Worm (Caenorhabditis elegans) whole organism, midembryonic: Measurements from ENCODE around the gene gmap-2.

ENCODE experiments used
- T22C8.4 ChIP-seq: fragments of 200-800 bp; sonication (Bioruptor generic); IDR thresholded peaks from 2 replicates; pipeline ENCODE4 v1.3.6; 2022; ENCODE audit warnings: missing genetic modification characterization, missing compliant biosample characterization
- cog-1 ChIP-seq: sonication (generic microtip); optimal IDR thresholded peaks from 2 replicates; lab custom pipeline; 2016; ENCODE audit warnings: missing genetic modification characterization, missing compliant biosample characterization
- flt-1 ChIP-seq: fragments of 200-800 bp; sonication (Bioruptor generic); IDR thresholded peaks from 2 replicates; pipeline ENCODE4 v1.3.6; 2022; ENCODE audit warnings: missing genetic modification characterization, missing compliant biosample characterization
- klf-2 ChIP-seq: fragments of 200-800 bp; sonication (Bioruptor generic); conservative IDR thresholded peaks from 2 replicates; pipeline ENCODE4 v1.3.6; 2022; ENCODE audit warnings: missing genetic modification reagents, missing genetic modification characterization, missing compliant biosample characterization
- med-1 ChIP-seq: sonication (generic microtip); optimal IDR thresholded peaks from 2 replicates; lab custom pipeline; 2017; ENCODE audit warnings: missing genetic modification characterization, mild to moderate bottlenecking, missing compliant biosample characterization, antibody characterized with exemption, missing genetic modification reagents; ENCODE audit not compliant: insufficient read depth
- ref-1 ChIP-seq: fragments of 200-800 bp; sonication (Bioruptor generic); conservative IDR thresholded peaks from 2 replicates; pipeline ENCODE4 v1.3.6; 2022; ENCODE audit warnings: missing genetic modification reagents, missing genetic modification characterization, missing compliant biosample characterization
- tab-1 ChIP-seq: fragments of 200-800 bp; sonication (Bioruptor generic); IDR thresholded peaks from 2 replicates; pipeline ENCODE4 v1.3.6; 2022; ENCODE audit warnings: missing genetic modification characterization, missing compliant biosample characterization
- ztf-23 ChIP-seq: fragments of 200-800 bp; sonication (Bioruptor generic); IDR thresholded peaks from 2 replicates; pipeline ENCODE4 v1.3.6; 2022; ENCODE audit warnings: missing genetic modification reagents, missing genetic modification characterization, missing compliant biosample characterization
- ztf-29 ChIP-seq: fragments of 200-800 bp; sonication (Bioruptor generic); IDR thresholded peaks from 2 replicates; pipeline ENCODE4 v1.3.6; 2022; ENCODE audit warnings: missing genetic modification reagents, missing genetic modification characterization, missing compliant biosample characterization

Gene gmap-2

ce11 chrX:12912435-12912834 is 30.6 kb downstream of the gmap-2 start:
- TF ChIP-seq ztf-23 (no peak), klf-2 (GFP tag; lab: Robert Waterston, UW) (no peak), ztf-29 (GFP tag; lab: Robert Waterston, UW) (no peak), ref-1 (no peak), cog-1 (no peak), tab-1 (GFP tag; lab: Robert Waterston, UW) (no peak), med-1 (GFP tag; lab: Kevin White, UChicago) (no peak), flt-1 (GFP tag; lab: Robert Waterston, UW) (no peak)

DNA sequence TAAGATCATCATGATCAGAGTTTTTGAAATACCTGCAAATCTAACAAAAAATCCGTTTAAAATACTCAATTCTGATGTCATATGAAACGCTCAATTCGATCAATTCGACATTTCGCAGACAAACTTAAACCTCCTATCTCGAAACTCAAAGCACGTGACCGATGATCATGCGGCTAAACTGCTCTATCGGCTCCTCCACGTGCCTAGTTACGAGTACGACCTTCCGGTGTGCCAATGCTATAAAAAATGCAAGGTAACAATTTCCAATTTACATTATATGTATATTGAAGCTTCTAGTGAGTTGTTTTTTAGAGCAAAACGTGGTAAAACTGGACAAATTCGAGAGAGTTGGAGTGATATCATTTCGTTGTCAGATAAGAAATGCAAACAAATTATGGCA is 31.8 kb downstream of the gmap-2 start:
- TF ChIP-seq klf-2 (GFP tag; lab: Robert Waterston, UW), result no peak
- TF ChIP-seq ztf-29 (GFP tag; lab: Robert Waterston, UW), result no peak
- TF ChIP-seq T22C8.4 (GFP tag; lab: Robert Waterston, UW), result no peak
- TF ChIP-seq flt-1 (GFP tag; lab: Robert Waterston, UW), result no peak
- no peak for TF ChIP-seq med-1 (GFP tag; lab: Kevin White, UChicago)
- TF ChIP-seq cog-1, result no peak
- no peak for TF ChIP-seq tab-1 (GFP tag; lab: Robert Waterston, UW)
- no peak for TF ChIP-seq ztf-23
- no peak for TF ChIP-seq ref-1

ce11 chrX:12909910-12910309 is 33.2 kb downstream of the gmap-2 start:
- no peak for TF ChIP-seq T22C8.4 (GFP tag; lab: Robert Waterston, UW)
- TF ChIP-seq cog-1, result no peak
- TF ChIP-seq tab-1 (GFP tag; lab: Robert Waterston, UW), result no peak
- no peak for TF ChIP-seq klf-2 (GFP tag; lab: Robert Waterston, UW)
- no peak for TF ChIP-seq ztf-23
- TF ChIP-seq ztf-29 (GFP tag; lab: Robert Waterston, UW), result no peak
- no peak for TF ChIP-seq ref-1
- TF ChIP-seq flt-1 (GFP tag; lab: Robert Waterston, UW), result no peak
- no peak for TF ChIP-seq med-1 (GFP tag; lab: Kevin White, UChicago)

ce11 chrX:12908715-12909114 is 34.4 kb downstream of the gmap-2 start:
- TF ChIP-seq ztf-23 (no peak), ztf-29 (GFP tag; lab: Robert Waterston, UW) (no peak), tab-1 (GFP tag; lab: Robert Waterston, UW) (no peak), cog-1 (no peak), ref-1 (no peak), klf-2 (GFP tag; lab: Robert Waterston, UW) (no peak), med-1 (GFP tag; lab: Kevin White, UChicago) (no peak), flt-1 (GFP tag; lab: Robert Waterston, UW) (no peak), T22C8.4 (GFP tag; lab: Robert Waterston, UW) (no peak)

DNA sequence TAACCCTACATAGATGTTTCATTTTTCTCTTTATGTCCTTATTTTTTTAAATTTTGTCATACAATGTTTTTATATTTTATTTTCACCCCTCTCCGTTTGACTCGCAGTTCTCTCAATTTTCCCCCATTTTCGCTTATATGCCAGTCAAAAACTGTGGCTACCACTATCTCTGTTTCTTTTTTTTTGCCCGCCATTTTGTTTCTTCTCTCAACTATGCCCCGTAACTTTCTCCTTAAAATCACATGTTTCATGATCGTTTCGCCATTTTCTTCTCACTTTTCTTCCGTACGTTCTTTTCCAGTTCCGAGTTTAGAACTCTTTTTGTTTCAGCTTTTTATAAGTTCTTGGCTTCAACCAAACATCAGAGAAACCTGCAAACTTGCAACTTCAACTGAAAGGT is 35.6 kb downstream of the gmap-2 start, which contains the start of gene pqn-18:
pqn-18 (plus strand) TSS at position 331 of the 400 bp plus-strand sequence.
- TF ChIP-seq ref-1, result no peak
- no peak for TF ChIP-seq flt-1 (GFP tag; lab: Robert Waterston, UW)

DNA sequence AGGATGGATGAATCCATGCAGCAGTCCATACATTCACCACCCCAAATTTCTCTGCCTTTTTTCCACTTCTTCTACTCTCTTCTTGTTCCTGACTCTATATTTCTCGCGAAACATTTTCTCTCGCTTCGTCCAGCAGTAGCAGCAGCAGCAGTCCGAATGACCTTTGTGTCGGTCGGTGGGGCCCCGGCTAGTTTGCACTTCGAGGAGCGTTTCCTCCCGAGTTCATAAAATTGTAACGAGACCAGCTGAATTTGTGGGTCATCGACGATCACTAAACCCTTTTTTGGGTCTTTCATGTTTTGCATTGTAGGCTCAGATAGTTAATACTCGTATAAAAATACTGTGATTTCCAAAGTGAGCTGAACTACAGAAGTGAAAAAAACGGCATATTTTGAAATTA is 39.3 kb downstream of the gmap-2 start:
- TF ChIP-seq tab-1 (GFP tag; lab: Robert Waterston, UW) (no peak), ztf-29 (GFP tag; lab: Robert Waterston, UW) (no peak), flt-1 (GFP tag; lab: Robert Waterston, UW) (no peak), cog-1 (no peak), klf-2 (GFP tag; lab: Robert Waterston, UW) (no peak), med-1 (GFP tag; lab: Kevin White, UChicago) (no peak), ztf-23 (no peak), ref-1 (no peak), T22C8.4 (GFP tag; lab: Robert Waterston, UW) (no peak)

DNA sequence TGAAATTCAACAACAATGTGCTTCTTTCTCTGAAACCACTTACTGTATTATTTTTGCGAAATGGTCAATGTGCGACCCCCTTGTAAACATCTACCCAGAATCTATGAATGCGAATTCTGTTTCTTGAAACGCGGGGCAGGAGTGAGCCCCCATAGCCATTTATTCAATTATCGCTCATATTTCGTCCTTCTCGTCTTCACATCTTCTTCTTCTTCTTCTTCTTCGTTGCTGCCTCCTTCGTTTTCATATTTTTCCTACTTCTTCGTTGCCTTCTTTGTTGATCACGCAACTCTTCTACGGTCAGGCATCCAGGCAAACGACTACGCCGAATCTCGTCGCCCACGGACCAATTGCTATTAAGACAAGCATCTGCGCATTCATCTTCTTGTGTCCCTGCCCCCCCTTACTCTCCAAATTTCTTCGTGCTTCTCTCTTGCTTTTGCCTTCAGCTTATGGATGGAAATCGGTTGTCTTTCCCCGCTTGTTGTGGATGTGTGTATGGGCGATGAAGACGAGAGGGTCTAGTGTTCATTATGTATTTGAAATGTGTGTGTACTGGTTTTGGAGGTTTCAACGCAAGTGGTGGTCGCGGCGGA is 40.9 kb downstream of the gmap-2 start:
- TF ChIP-seq med-1 (GFP tag; lab: Kevin White, UChicago) (no peak), ref-1 (no peak)

DNA sequence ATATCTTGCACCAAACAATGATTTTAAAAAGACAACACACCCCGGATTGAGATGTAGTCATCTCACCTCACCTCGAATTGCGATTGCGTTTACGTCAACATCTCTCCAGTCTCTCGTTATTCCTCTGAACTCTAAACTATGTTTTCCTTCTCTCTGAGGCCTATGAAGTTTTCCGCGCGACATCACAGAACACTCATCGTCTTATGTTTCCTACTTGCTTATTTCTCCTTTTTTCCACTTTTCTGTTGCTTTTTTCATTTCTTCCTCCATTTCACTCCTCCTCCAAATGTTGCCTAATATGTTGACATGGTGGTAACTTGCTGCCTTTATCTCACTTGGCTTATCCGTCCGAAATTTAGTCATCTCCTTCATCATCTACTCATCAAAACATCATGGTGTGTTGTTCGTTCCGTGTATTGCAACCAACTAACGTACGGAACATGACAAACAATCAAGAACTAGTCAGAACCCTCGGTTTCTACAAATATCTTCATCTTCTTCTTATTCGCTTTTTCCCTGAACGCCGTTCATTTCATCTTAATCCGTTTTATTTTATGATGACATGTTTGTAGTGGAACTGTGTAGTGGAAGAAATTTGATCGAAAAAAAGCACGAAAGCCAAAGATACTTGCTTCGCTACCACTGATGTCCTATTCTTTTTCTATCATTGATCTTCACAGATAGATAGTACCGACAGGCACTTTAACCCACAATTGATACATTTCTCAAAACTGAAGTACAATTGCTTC is 43.8 kb downstream of the gmap-2 start:
- TF ChIP-seq flt-1 (GFP tag; lab: Robert Waterston, UW) (no peak), tab-1 (GFP tag; lab: Robert Waterston, UW) (no peak), ztf-23 (no peak), cog-1 (no peak), med-1 (GFP tag; lab: Kevin White, UChicago) (no peak), klf-2 (GFP tag; lab: Robert Waterston, UW) (no peak), T22C8.4 (GFP tag; lab: Robert Waterston, UW) (no peak), ref-1 (no peak), ztf-29 (GFP tag; lab: Robert Waterston, UW) (no peak)
